Fruit fly (Drosophila melanogaster): ENCODE data around the gene CG34253.

DNA sequence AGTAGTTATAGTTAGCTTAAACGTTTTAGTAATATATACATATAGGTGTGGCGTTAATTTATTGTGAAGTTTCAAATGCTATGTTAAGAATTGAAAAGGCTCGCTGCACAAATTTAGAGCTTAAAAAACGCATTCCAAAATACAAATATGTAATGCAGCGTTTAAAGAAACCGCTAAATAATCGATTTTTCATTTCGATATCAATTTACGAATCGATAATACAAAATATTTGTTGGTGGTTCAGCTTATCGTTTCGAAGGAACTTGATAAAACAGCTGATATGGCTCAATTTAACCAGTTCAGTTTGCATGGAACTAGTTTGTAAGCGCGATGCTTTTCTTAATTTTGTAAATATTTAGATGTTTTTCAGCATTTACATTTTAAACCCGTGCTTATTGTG is 25.5 kb upstream of the CG34253 start, which contains the start of the genes CG32195 and CG7341:
- TF ChIP-seq ovo (GFP tag; optimal IDR thresholded peaks at IDR 0.05), result no peak
- no peak for TF ChIP-seq Crg-1 (GFP tag; optimal IDR thresholded peaks at IDR 0.05)
- no peak for TF ChIP-seq kay (GFP tag; ENCODE audit: borderline replicate concordance)
- no peak for TF ChIP-seq CG1620 (GFP tag; optimal IDR thresholded peaks at IDR 0.05)
- no peak for TF ChIP-seq pad (GFP tag; optimal IDR thresholded peaks at IDR 0.05)
- no peak for TF ChIP-seq CG7101 (tag; optimal IDR thresholded peaks at IDR 0.05)

Measured in whole organism, adult.